Fruit fly (Drosophila melanogaster): ENCODE data around the gene Pits.

- TF ChIP-seq Gug (GFP tag; IDR thresholded peaks at IDR 0.05) (no peak), OdsH (GFP tag; optimal IDR thresholded peaks at IDR 0.05) (no peak), CG4318 (GFP tag; optimal IDR thresholded peaks at IDR 0.05) (no peak), fd85E (GFP tag; optimal IDR thresholded peaks at IDR 0.05) (no peak), achi (GFP tag; optimal IDR thresholded peaks at IDR 0.05) (no peak), topi (GFP tag; optimal IDR thresholded peaks at IDR 0.05) (no peak), CG16779 (tag; optimal IDR thresholded peaks at IDR 0.05) (no peak), net (GFP tag; optimal IDR thresholded peaks at IDR 0.05) (no peak)
Measured at dm6 chrX:12615752-12616366, 32.9 kb upstream of the Pits start, which contains the start of gene CG11085.

Measured in whole organism, prepupa.